Worm (Caenorhabditis elegans): ENCODE measurements around the gene glna-2.

glna-2 gene

ce11 chrII:8052172-8052571, 43.7 kb downstream of the glna-2 start:
- TF ChIP-seq tbx-37 (GFP tag; conservative IDR thresholded peaks at IDR 0.05): no peak
- no peak for TF ChIP-seq tbx-11 (GFP tag; IDR thresholded peaks at IDR 0.05)
- no peak for TF ChIP-seq ama-1 (optimal IDR thresholded peaks at IDR 0.05)
- no peak for TF ChIP-seq ceh-36 (tag; optimal IDR thresholded peaks at IDR 0.05)
- TF ChIP-seq aly-1 (tag; optimal IDR thresholded peaks at IDR 0.05): no peak
- no peak for TF ChIP-seq scrt-1 (GFP tag; IDR thresholded peaks at IDR 0.05)

DNA sequence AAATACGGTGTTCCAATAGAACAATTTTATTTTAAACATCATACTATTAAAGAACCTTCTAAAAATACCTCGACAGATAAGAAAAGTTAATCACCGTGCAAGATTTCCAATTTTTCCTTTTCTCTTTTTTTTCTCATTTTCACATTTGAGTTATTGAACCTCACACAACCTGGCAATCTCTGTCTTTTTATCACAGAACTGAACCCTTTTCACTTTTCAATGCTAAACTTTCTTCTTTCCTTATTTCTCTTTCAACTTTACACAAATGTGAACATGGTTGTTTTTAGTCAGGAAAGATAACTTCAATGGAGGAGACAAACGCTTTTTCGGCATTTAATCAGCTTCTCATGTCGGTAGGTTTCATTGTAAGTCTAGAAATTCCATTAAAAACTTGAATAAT, 44.4 kb downstream of the glna-2 start, which contains the start of gene T05H10.4:
Gene T05H10.4 (plus strand): TSS at position 301 of the 400 bp plus-strand sequence.
- no peak for TF ChIP-seq B0310.2 (tag; optimal IDR thresholded peaks at IDR 0.05)
- TF ChIP-seq hmbx-1 (tag; optimal IDR thresholded peaks at IDR 0.05): no peak
- no peak for TF ChIP-seq tbx-11 (GFP tag; IDR thresholded peaks at IDR 0.05)
- no peak for TF ChIP-seq pes-1 (GFP tag; IDR thresholded peaks at IDR 0.05)
- TF ChIP-seq hmg-4 (GFP tag; optimal IDR thresholded peaks at IDR 0.05): no peak
- TF ChIP-seq tbx-37 (GFP tag; conservative IDR thresholded peaks at IDR 0.05): no peak
- TF ChIP-seq aly-1 (tag; optimal IDR thresholded peaks at IDR 0.05): no peak
- TF ChIP-seq ceh-36 (tag; optimal IDR thresholded peaks at IDR 0.05): no peak
- TF ChIP-seq sea-1 (GFP tag; conservative IDR thresholded peaks at IDR 0.05): no peak
- TF ChIP-seq ama-1 (optimal IDR thresholded peaks at IDR 0.05): no peak
- TF ChIP-seq F13C5.2 (tag; optimal IDR thresholded peaks at IDR 0.05): no peak
- no peak for TF ChIP-seq flt-1 (GFP tag; IDR thresholded peaks at IDR 0.05)
- TF ChIP-seq scrt-1 (GFP tag; IDR thresholded peaks at IDR 0.05): no peak

DNA sequence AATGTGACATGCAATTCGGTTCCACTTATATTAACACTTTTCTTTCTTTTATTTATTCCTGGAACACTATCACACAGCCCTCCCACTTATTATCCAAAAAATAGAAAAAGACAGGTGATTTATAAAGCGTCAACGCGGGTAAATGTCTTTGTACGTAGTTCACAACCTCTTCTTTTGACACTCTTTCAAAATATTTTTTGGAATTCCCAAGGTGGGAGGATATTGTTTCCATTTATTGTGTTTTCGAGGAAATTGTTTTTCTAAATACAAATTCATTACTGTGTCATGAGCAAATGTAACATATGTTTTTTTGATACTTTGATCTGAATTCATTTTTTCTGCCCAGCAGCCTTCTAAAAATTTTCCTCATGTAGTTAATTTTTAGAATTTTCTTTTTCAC, 49.5 kb downstream of the glna-2 start:
- TF ChIP-seq flt-1 (GFP tag; IDR thresholded peaks at IDR 0.05): no peak
- TF ChIP-seq F13C5.2 (tag; optimal IDR thresholded peaks at IDR 0.05): no peak
- TF ChIP-seq hnd-1 (tag; optimal IDR thresholded peaks at IDR 0.05): no peak
- no peak for TF ChIP-seq tbx-11 (GFP tag; IDR thresholded peaks at IDR 0.05)
- TF ChIP-seq hmg-4 (GFP tag; optimal IDR thresholded peaks at IDR 0.05): no peak
- no peak for TF ChIP-seq tra-4 (tag; optimal IDR thresholded peaks at IDR 0.05)
- TF ChIP-seq pes-1 (GFP tag; IDR thresholded peaks at IDR 0.05): no peak
- no peak for TF ChIP-seq ets-7 (tag; optimal IDR thresholded peaks at IDR 0.05)
- no peak for TF ChIP-seq ceh-36 (tag; optimal IDR thresholded peaks at IDR 0.05)
- no peak for TF ChIP-seq ama-1 (optimal IDR thresholded peaks at IDR 0.05)
- no peak for TF ChIP-seq ceh-13 (GFP tag; optimal IDR thresholded peaks at IDR 0.05)
- TF ChIP-seq aly-1 (tag; optimal IDR thresholded peaks at IDR 0.05): no peak
- no peak for TF ChIP-seq B0310.2 (tag; optimal IDR thresholded peaks at IDR 0.05)
- TF ChIP-seq tbx-37 (GFP tag; conservative IDR thresholded peaks at IDR 0.05): no peak
- TF ChIP-seq sea-1 (GFP tag; conservative IDR thresholded peaks at IDR 0.05): no peak
- no peak for TF ChIP-seq scrt-1 (GFP tag; IDR thresholded peaks at IDR 0.05)
- TF ChIP-seq hmbx-1 (tag; optimal IDR thresholded peaks at IDR 0.05): no peak

- no peak for TF ChIP-seq aly-1 (tag; optimal IDR thresholded peaks at IDR 0.05)
- no peak for TF ChIP-seq pes-1 (GFP tag; IDR thresholded peaks at IDR 0.05)
- no peak for TF ChIP-seq tbx-11 (GFP tag; IDR thresholded peaks at IDR 0.05)
- no peak for TF ChIP-seq hmg-4 (GFP tag; optimal IDR thresholded peaks at IDR 0.05)
- no peak for TF ChIP-seq hmbx-1 (tag; optimal IDR thresholded peaks at IDR 0.05)
- no peak for TF ChIP-seq ceh-36 (tag; optimal IDR thresholded peaks at IDR 0.05)
- no peak for TF ChIP-seq F13C5.2 (tag; optimal IDR thresholded peaks at IDR 0.05)
- no peak for TF ChIP-seq scrt-1 (GFP tag; IDR thresholded peaks at IDR 0.05)
- TF ChIP-seq hnd-1 (tag; optimal IDR thresholded peaks at IDR 0.05): no peak
- TF ChIP-seq ceh-13 (GFP tag; optimal IDR thresholded peaks at IDR 0.05): no peak
- no peak for TF ChIP-seq ets-7 (tag; optimal IDR thresholded peaks at IDR 0.05)
- no peak for TF ChIP-seq tbx-37 (GFP tag; conservative IDR thresholded peaks at IDR 0.05)
- TF ChIP-seq tra-4 (tag; optimal IDR thresholded peaks at IDR 0.05): no peak
- TF ChIP-seq sea-1 (GFP tag; conservative IDR thresholded peaks at IDR 0.05): no peak
- TF ChIP-seq B0310.2 (tag; optimal IDR thresholded peaks at IDR 0.05): no peak
- no peak for TF ChIP-seq flt-1 (GFP tag; IDR thresholded peaks at IDR 0.05)
- no peak for TF ChIP-seq ama-1 (optimal IDR thresholded peaks at IDR 0.05)
Measured at ce11 chrII:8058769-8059168, 50.3 kb downstream of the glna-2 start, which contains the start of gene T05H10.8. TSS of gene T05H10.8 (plus strand) at chrII:8059069.

- TF ChIP-seq aly-1 (tag; optimal IDR thresholded peaks at IDR 0.05): no peak
- TF ChIP-seq ama-1 (optimal IDR thresholded peaks at IDR 0.05): no peak
- no peak for TF ChIP-seq hnd-1 (tag; optimal IDR thresholded peaks at IDR 0.05)
- TF ChIP-seq ceh-13 (GFP tag; optimal IDR thresholded peaks at IDR 0.05): no peak
- TF ChIP-seq B0310.2 (tag; optimal IDR thresholded peaks at IDR 0.05): no peak
- no peak for TF ChIP-seq F13C5.2 (tag; optimal IDR thresholded peaks at IDR 0.05)
- TF ChIP-seq tbx-11 (GFP tag; IDR thresholded peaks at IDR 0.05): no peak
- TF ChIP-seq tra-4 (tag; optimal IDR thresholded peaks at IDR 0.05): no peak
- no peak for TF ChIP-seq tbx-37 (GFP tag; conservative IDR thresholded peaks at IDR 0.05)
- TF ChIP-seq pes-1 (GFP tag; IDR thresholded peaks at IDR 0.05): no peak
- TF ChIP-seq scrt-1 (GFP tag; IDR thresholded peaks at IDR 0.05): no peak
- no peak for TF ChIP-seq sea-1 (GFP tag; conservative IDR thresholded peaks at IDR 0.05)
- TF ChIP-seq flt-1 (GFP tag; IDR thresholded peaks at IDR 0.05): no peak
- no peak for TF ChIP-seq ets-7 (tag; optimal IDR thresholded peaks at IDR 0.05)
- no peak for TF ChIP-seq ceh-36 (tag; optimal IDR thresholded peaks at IDR 0.05)
- no peak for TF ChIP-seq hmg-4 (GFP tag; optimal IDR thresholded peaks at IDR 0.05)
- no peak for TF ChIP-seq hmbx-1 (tag; optimal IDR thresholded peaks at IDR 0.05)
Measured at ce11 chrII:8059532-8059931, 51.1 kb downstream of the glna-2 start.

Data from whole organism, early embryonic.